Fruit fly (Drosophila melanogaster): Measurements from ENCODE around the gene CG12084.

CG12084 gene

dm6 chr3L:1463547-1463946, 32.9 kb downstream of the CG12084 start, which contains the start of gene rho (continued):
- TF ChIP-seq row (GFP tag; IDR thresholded peaks at IDR 0.05) (0 out of 3 replicates have a peak, but pooled peaks have one; percentile 4), Bgb (GFP tag; IDR thresholded peaks at IDR 0.05; ENCODE audit: partially characterized antibody) (peak; percentile 67; the same call in 1 of the 2 replicates), tll (GFP tag; optimal IDR thresholded peaks at IDR 0.05) (peak in 1 of 2 experiments; percentile 82), CG32772 (GFP tag; IDR thresholded peaks at IDR 0.05) (no peak), lab (GFP tag; optimal IDR thresholded peaks at IDR 0.05) (peak; percentile 39), prd (optimal IDR thresholded peaks at IDR 0.05) (no peak), prd (GFP tag; IDR thresholded peaks at IDR 0.05) (0 out of 3 replicates have a peak, but pooled peaks have one; percentile 10), sim (GFP tag; IDR thresholded peaks at IDR 0.05) (no peak), rib (GFP tag; IDR thresholded peaks at IDR 0.05) (no peak), Med (GFP tag) (peak; percentile 95), Drgx (GFP tag; IDR thresholded peaks at IDR 0.05) (peak; percentile 51), CG2712 (tag; optimal IDR thresholded peaks at IDR 0.05) (peak; percentile 54), Mes4 (GFP tag; optimal IDR thresholded peaks at IDR 0.05) (no peak), CG9797 (GFP tag; optimal IDR thresholded peaks at IDR 0.05) (no peak), her (GFP tag; optimal IDR thresholded peaks at IDR 0.05) (peak; percentile 41), Ets65A (GFP tag) (peak; percentile 63), NC2β (GFP tag; optimal IDR thresholded peaks at IDR 0.05) (peak; percentile 47), CG1603 (tag; optimal IDR thresholded peaks at IDR 0.05) (peak; percentile 17), shn (GFP tag; optimal IDR thresholded peaks at IDR 0.05) (peak; percentile 9), Rx (GFP tag; IDR thresholded peaks at IDR 0.05) (no peak), sc (optimal IDR thresholded peaks at IDR 0.05) (no peak), sc (GFP tag; optimal IDR thresholded peaks at IDR 0.05) (no peak), disco-r (GFP tag; optimal IDR thresholded peaks at IDR 0.05) (no peak), Hr78 (GFP tag; optimal IDR thresholded peaks at IDR 0.05) (no peak), grau (tag; optimal IDR thresholded peaks at IDR 0.05) (peak; percentile 27), pfk (GFP tag; optimal IDR thresholded peaks at IDR 0.05) (no peak), al (GFP tag; IDR thresholded peaks at IDR 0.05) (no peak), Max (GFP tag; optimal IDR thresholded peaks at IDR 0.05) (peak; percentile 19), eyg (GFP tag; optimal IDR thresholded peaks at IDR 0.05) (peak; percentile 8), Blimp-1 (GFP tag; optimal IDR thresholded peaks at IDR 0.05) (peak; percentile 28), esg (GFP tag; conservative IDR thresholded peaks at IDR 0.05) (no peak), chm (GFP tag; IDR thresholded peaks at IDR 0.05) (peak; percentile 85), BtbVII (GFP tag; optimal IDR thresholded peaks at IDR 0.05) (no peak), CG3838 (GFP tag; optimal IDR thresholded peaks at IDR 0.05) (peak; percentile 20), CG6791 (GFP tag; IDR thresholded peaks at IDR 0.05; ENCODE audit: partially characterized antibody) (peak; percentile 62; the same call in 2 of the 3 replicates), CG1529 (GFP tag; optimal IDR thresholded peaks at IDR 0.05) (peak; percentile 31), CG17612 (GFP tag; IDR thresholded peaks at IDR 0.05) (no peak), pum (GFP tag; optimal IDR thresholded peaks at IDR 0.05) (no peak), dpn (GFP tag; optimal IDR thresholded peaks at IDR 0.05) (peak in 1 of 2 experiments; percentile 22), dan (GFP tag; IDR thresholded peaks at IDR 0.05) (no peak), Sox102F (GFP tag; optimal IDR thresholded peaks at IDR 0.05) (no peak), CG7928 (GFP tag; optimal IDR thresholded peaks at IDR 0.05) (no peak), Trl (optimal IDR thresholded peaks at IDR 0.05) (peak; percentile 22 to 37), Trl (GFP tag; optimal IDR thresholded peaks at IDR 0.05) (peak; percentile 48), CG3407 (GFP tag; optimal IDR thresholded peaks at IDR 0.05) (no peak), run (tag; optimal IDR thresholded peaks at IDR 0.05) (peak; percentile 7), CG4730 (GFP tag; IDR thresholded peaks at IDR 0.05) (no peak), CG13894 (tag; optimal IDR thresholded peaks at IDR 0.05) (no peak), CG11456 (GFP tag; IDR thresholded peaks at IDR 0.05) (peak; percentile 56; the same call in 1 of the 3 replicates), Neu2 (GFP tag; optimal IDR thresholded peaks at IDR 0.05; ENCODE audit: borderline replicate concordance) (no peak), Hr39 (optimal IDR thresholded peaks at IDR 0.05) (no peak), gce (GFP tag; IDR thresholded peaks at IDR 0.05) (peak; percentile 73; the same call in 1 of the 3 replicates)
